Worm (Caenorhabditis elegans): ENCODE data around the gene Y51A2D.8.
A peak's percentile ranks its signal among the peaks of the same experiment; 100 is the strongest.

ce11 chrV:18578306-18578705 lies 24.7 kb upstream of the Y51A2D.8 start:
- TF ChIP-seq nhr-237 (tag; optimal IDR thresholded peaks at IDR 0.05) (no peak), dpl-1 (GFP tag; optimal IDR thresholded peaks at IDR 0.05) (no peak), spr-3 (GFP tag; optimal IDR thresholded peaks at IDR 0.05) (no peak), ZK546.5 (tag; optimal IDR thresholded peaks at IDR 0.05) (no peak), lir-3 (tag; optimal IDR thresholded peaks at IDR 0.05) (no peak), madf-5 (GFP tag; IDR thresholded peaks at IDR 0.05) (no peak), unc-62 (GFP tag; optimal IDR thresholded peaks at IDR 0.05 in 1 of 2) (peak in 1 of 2 experiments; percentile 77), unc-62 (tag; optimal IDR thresholded peaks at IDR 0.05) (no peak), lsy-2 (tag; optimal IDR thresholded peaks at IDR 0.05) (no peak), nhr-48 (tag; optimal IDR thresholded peaks at IDR 0.05) (no peak), skn-1 (tag; optimal IDR thresholded peaks at IDR 0.05) (no peak)
